Worm (Caenorhabditis elegans) whole organism, L1 larva: Measurements from ENCODE around the gene C44B9.2.

Source experiments
- Y116A8C.19 ChIP-seq: sonication (generic microtip); optimal IDR thresholded peaks from 2 replicates; lab custom pipeline; 2016; ENCODE audit warnings: missing compliant biosample characterization, missing genetic modification characterization, borderline replicate concordance
- aly-2 ChIP-seq: fragments of 150-350 bp; optimal IDR thresholded peaks from 2 replicates; lab custom pipeline; 2014; ENCODE audit warnings: missing biosample characterization, missing genetic modification characterization
- ama-1 ChIP-seq: fragments of 150-350 bp; optimal IDR thresholded peaks from 2 replicates; lab custom pipeline; 2014
- lin-13 ChIP-seq: fragments of 150-350 bp; optimal IDR thresholded peaks from 2 replicates; lab custom pipeline; 2014; ENCODE audit warnings: missing biosample characterization, missing genetic modification reagents, missing genetic modification characterization
- lin-15B ChIP-seq: fragments of 150-350 bp; sonication (generic microtip); optimal IDR thresholded peaks from 3 replicates; lab custom pipeline; 2014; ENCODE audit warnings: missing biosample characterization, missing genetic modification characterization
- lin-35 ChIP-seq, 2 experiments: fragments of 150-350 bp; optimal IDR thresholded peaks; 2 replicates each; lab custom pipeline; 2014; ENCODE audit warnings: missing biosample characterization in 2 of 2, missing genetic modification characterization in 2 of 2, missing genetic modification reagents in 2 of 2
- lir-3 ChIP-seq: sonication (generic microtip); optimal IDR thresholded peaks from 2 replicates; lab custom pipeline; 2016; ENCODE audit warnings: mild to moderate bottlenecking, missing genetic modification characterization, moderate library complexity, missing compliant biosample characterization; ENCODE audit not compliant: poor library complexity
- nhr-11 ChIP-seq: fragments of 150-350 bp; optimal IDR thresholded peaks from 2 replicates; lab custom pipeline; 2014; ENCODE audit warnings: missing biosample characterization, missing genetic modification characterization
- pag-3 ChIP-seq: sonication (generic microtip); optimal IDR thresholded peaks from 2 replicates; lab custom pipeline; 2017; ENCODE audit warnings: missing genetic modification characterization, mild to moderate bottlenecking, missing compliant biosample characterization, antibody characterized with exemption, borderline replicate concordance; ENCODE audit not compliant: insufficient read depth
- rnt-1 ChIP-seq: sonication (generic microtip); optimal IDR thresholded peaks from 2 replicates; lab custom pipeline; 2016; ENCODE audit warnings: mild to moderate bottlenecking, missing genetic modification characterization, moderate library complexity, missing compliant biosample characterization
- tbx-2 ChIP-seq: sonication (generic microtip); optimal IDR thresholded peaks from 2 replicates; lab custom pipeline; 2016; ENCODE audit warnings: missing genetic modification characterization, missing compliant biosample characterization
- vab-15 ChIP-seq: sonication (generic microtip); optimal IDR thresholded peaks from 2 replicates; lab custom pipeline; 2017; ENCODE audit warnings: missing genotype, mild to moderate bottlenecking, missing genetic modification characterization, missing compliant biosample characterization

ce11 chrIII:10867086-10867485 lies 8.1 kb upstream of the C44B9.2 start:
- TF ChIP-seq ama-1, result no peak
- no peak for TF ChIP-seq tbx-2 (tag; lab: Kevin White, UChicago)
- no peak for TF ChIP-seq Y116A8C.19
- TF ChIP-seq aly-2 (tag; lab: Kevin White, UChicago), result no peak
- TF ChIP-seq lin-15B (tag; lab: Kevin White, UChicago), result no peak
- TF ChIP-seq lin-13 (GFP tag; lab: Kevin White, UChicago), result no peak
- no peak for TF ChIP-seq nhr-11 (tag; lab: Kevin White, UChicago)
- no peak for TF ChIP-seq lir-3
- TF ChIP-seq pag-3 (tag; lab: Kevin White, UChicago), result no peak
- TF ChIP-seq lin-35 (GFP tag; optimal IDR thresholded peaks at IDR 0.05; lab: Kevin White, UChicago), result no peak
- TF ChIP-seq vab-15, result no peak
- TF ChIP-seq rnt-1, result no peak
